Worm (Caenorhabditis elegans) whole organism, L2 larva: ENCODE results near the gene tmed-10.

Source experiments
- C34F6.9 ChIP-seq: fragments of 150-350 bp; optimal IDR thresholded peaks from 2 replicates; lab custom pipeline; 2014; ENCODE audit warnings: missing biosample characterization, missing genetic modification characterization
- F13H6.1 ChIP-seq: sonication (generic microtip); optimal IDR thresholded peaks from 2 replicates; lab custom pipeline; 2016; ENCODE audit warnings: missing genetic modification characterization, missing compliant biosample characterization
- R02D3.7 ChIP-seq: fragments of 150-350 bp; optimal IDR thresholded peaks from 2 replicates; lab custom pipeline; 2014; ENCODE audit warnings: missing biosample characterization, missing genetic modification characterization
- Y55F3AM.14 ChIP-seq: fragments of 200-800 bp; sonication (Bioruptor generic); optimal IDR thresholded peaks from 2 replicates; lab custom pipeline; 2018; ENCODE audit warnings: mild to moderate bottlenecking, missing genetic modification characterization, missing compliant biosample characterization
- ZK546.5 ChIP-seq: sonication (generic microtip); optimal IDR thresholded peaks from 2 replicates; lab custom pipeline; 2017; ENCODE audit warnings: missing biosample characterization, missing genetic modification characterization
- alr-1 ChIP-seq: fragments of 150-350 bp; optimal IDR thresholded peaks from 2 replicates; lab custom pipeline; 2014; ENCODE audit warnings: missing biosample characterization, missing genetic modification characterization
- aly-2 ChIP-seq: fragments of 150-350 bp; optimal IDR thresholded peaks from 2 replicates; lab custom pipeline; 2014; ENCODE audit warnings: missing biosample characterization, missing genetic modification characterization
- ama-1 ChIP-seq: fragments of 150-350 bp; optimal IDR thresholded peaks from 2 replicates; lab custom pipeline; 2018; ENCODE audit warnings: inconsistent platforms
- blmp-1 ChIP-seq: sonication (generic microtip); optimal IDR thresholded peaks from 2 replicates; lab custom pipeline; 2017; ENCODE audit warnings: missing genetic modification characterization, mild to moderate bottlenecking, missing compliant biosample characterization, antibody characterized with exemption, moderate library complexity; ENCODE audit not compliant: insufficient read depth
- ceh-16 ChIP-seq: fragments of 150-350 bp; optimal IDR thresholded peaks from 2 replicates; lab custom pipeline; 2014; ENCODE audit warnings: missing biosample characterization, missing genetic modification characterization
- ceh-82 ChIP-seq: fragments of 150-350 bp; optimal IDR thresholded peaks from 2 replicates; lab custom pipeline; 2014; ENCODE audit warnings: missing biosample characterization, missing genetic modification characterization
- crh-2 ChIP-seq: sonication (generic microtip); optimal IDR thresholded peaks from 2 replicates; lab custom pipeline; 2017; ENCODE audit warnings: missing biosample characterization, missing genetic modification characterization
- dmd-4 ChIP-seq: sonication (generic microtip); optimal IDR thresholded peaks from 2 replicates; lab custom pipeline; 2017; ENCODE audit warnings: missing biosample characterization, missing genetic modification characterization
- egl-27 ChIP-seq: sonication (generic microtip); optimal IDR thresholded peaks from 3 replicates; lab custom pipeline; 2017; ENCODE audit warnings: missing biosample characterization, missing genetic modification reagents, missing genetic modification characterization
- elt-1 ChIP-seq: fragments of 150-350 bp; optimal IDR thresholded peaks from 2 replicates; lab custom pipeline; 2014; ENCODE audit warnings: missing biosample characterization, missing genetic modification characterization
- elt-3 ChIP-seq: sonication (generic microtip); optimal IDR thresholded peaks from 2 replicates; lab custom pipeline; 2017; ENCODE audit warnings: missing biosample characterization, missing genetic modification characterization
- fos-1 ChIP-seq: fragments of 150-350 bp; optimal IDR thresholded peaks from 2 replicates; lab custom pipeline; 2014; ENCODE audit warnings: missing biosample characterization, missing genetic modification characterization
- gmeb-1 ChIP-seq: fragments of 150-350 bp; optimal IDR thresholded peaks from 2 replicates; lab custom pipeline; 2014; ENCODE audit warnings: missing biosample characterization, missing genetic modification characterization
- lin-11 ChIP-seq: fragments of 150-350 bp; sonication (generic microtip); optimal IDR thresholded peaks from 2 replicates; lab custom pipeline; 2014; ENCODE audit warnings: missing biosample characterization, missing genetic modification characterization, inconsistent platforms, mixed read lengths
- lin-13 ChIP-seq: fragments of 150-350 bp; optimal IDR thresholded peaks from 2 replicates; lab custom pipeline; 2014; ENCODE audit warnings: missing biosample characterization, missing genetic modification reagents, missing genetic modification characterization
- lin-39 ChIP-seq: fragments of 150-350 bp; optimal IDR thresholded peaks from 2 replicates; lab custom pipeline; 2014; ENCODE audit warnings: missing biosample characterization, missing genetic modification reagents, missing genetic modification characterization
- lsy-2 ChIP-seq, 2 experiments: fragments of 150-350 bp in 1 of 2; sonication (generic microtip) in 1 of 2; optimal IDR thresholded peaks; 2 replicates each; lab custom pipeline; 2014 to 2017; ENCODE audit warnings: missing biosample characterization in 2 of 2, missing genetic modification characterization in 2 of 2
- mab-5 ChIP-seq: fragments of 150-350 bp; optimal IDR thresholded peaks from 2 replicates; lab custom pipeline; 2014; ENCODE audit warnings: missing biosample characterization, missing genetic modification characterization
- mbf-1 ChIP-seq: sonication (generic microtip); optimal IDR thresholded peaks from 2 replicates; lab custom pipeline; 2017; ENCODE audit warnings: missing biosample characterization, missing genetic modification characterization
- mdl-1 ChIP-seq, 2 experiments: fragments of 150-350 bp in 1 of 2; sonication (generic microtip) in 1 of 2; optimal IDR thresholded peaks; 2 replicates each; lab custom pipeline; 2017; ENCODE audit warnings: missing biosample characterization in 2 of 2, missing genetic modification characterization in 2 of 2
- nhr-10 ChIP-seq: sonication (generic microtip); optimal IDR thresholded peaks from 2 replicates; lab custom pipeline; 2017; ENCODE audit warnings: missing biosample characterization, missing genetic modification characterization
- nhr-11 ChIP-seq: fragments of 150-350 bp; optimal IDR thresholded peaks from 2 replicates; lab custom pipeline; 2014; ENCODE audit warnings: missing biosample characterization, missing genetic modification characterization
- nhr-12 ChIP-seq: fragments of 150-350 bp; optimal IDR thresholded peaks from 2 replicates; lab custom pipeline; 2014; ENCODE audit warnings: missing biosample characterization, missing genetic modification characterization
- nhr-129 ChIP-seq: fragments of 150-350 bp; optimal IDR thresholded peaks from 2 replicates; lab custom pipeline; 2014; ENCODE audit warnings: missing biosample characterization, missing genetic modification characterization
- nhr-21 ChIP-seq: fragments of 150-350 bp; optimal IDR thresholded peaks from 2 replicates; lab custom pipeline; 2014; ENCODE audit warnings: missing biosample characterization, missing genetic modification characterization
- nhr-23 ChIP-seq: fragments of 150-350 bp; optimal IDR thresholded peaks from 2 replicates; lab custom pipeline; 2014; ENCODE audit warnings: missing biosample characterization, missing genetic modification reagents, missing genetic modification characterization
- nhr-237 ChIP-seq: fragments of 150-350 bp; optimal IDR thresholded peaks from 2 replicates; lab custom pipeline; 2014; ENCODE audit warnings: missing biosample characterization, missing genetic modification characterization
- nhr-25 ChIP-seq: fragments of 150-350 bp; sonication (generic microtip); optimal IDR thresholded peaks from 3 replicates; lab custom pipeline; 2014; ENCODE audit warnings: missing biosample characterization, missing genetic modification characterization
- nhr-6 ChIP-seq: fragments of 150-350 bp; optimal IDR thresholded peaks from 2 replicates; lab custom pipeline; 2014; ENCODE audit warnings: missing biosample characterization, missing genetic modification characterization
- nhr-77 ChIP-seq: fragments of 150-350 bp; optimal IDR thresholded peaks from 2 replicates; lab custom pipeline; 2014; ENCODE audit warnings: missing biosample characterization, missing genetic modification characterization
- peb-1 ChIP-seq: fragments of 150-350 bp; optimal IDR thresholded peaks from 2 replicates; lab custom pipeline; 2014; ENCODE audit warnings: missing biosample characterization, missing genetic modification characterization
- sem-4 ChIP-seq: fragments of 150-350 bp; optimal IDR thresholded peaks from 2 replicates; lab custom pipeline; 2014; ENCODE audit warnings: missing biosample characterization, missing genetic modification reagents, missing genetic modification characterization
- skn-1 ChIP-seq: sonication (generic microtip); optimal IDR thresholded peaks from 2 replicates; lab custom pipeline; 2017; ENCODE audit warnings: missing biosample characterization, missing genetic modification characterization
- sma-3 ChIP-seq: sonication (generic microtip); optimal IDR thresholded peaks from 2 replicates; lab custom pipeline; 2016; ENCODE audit warnings: missing genetic modification reagents, missing genetic modification characterization, missing compliant biosample characterization
- sma-9 ChIP-seq, 2 experiments: fragments of 150-350 bp in 1 of 2; sonication (generic microtip) in 1 of 2; optimal IDR thresholded peaks; 2 replicates each; lab custom pipeline; 2014 to 2016; ENCODE audit warnings: missing genetic modification characterization in 2 of 2, mild to moderate bottlenecking in 1 of 2, missing biosample characterization in 1 of 2, missing compliant biosample characterization in 1 of 2, missing genetic modification reagents in 1 of 2, moderate library complexity in 1 of 2
- snpc-4 ChIP-seq: fragments of 150-350 bp; optimal IDR thresholded peaks from 2 replicates; lab custom pipeline; 2014; ENCODE audit warnings: missing biosample characterization, missing genetic modification characterization
- unc-39 ChIP-seq: fragments of 150-350 bp; optimal IDR thresholded peaks from 2 replicates; lab custom pipeline; 2014; ENCODE audit warnings: missing biosample characterization, missing genetic modification characterization
- unc-55 ChIP-seq: fragments of 150-350 bp; sonication (generic microtip); optimal IDR thresholded peaks from 3 replicates; lab custom pipeline; 2014; ENCODE audit warnings: missing biosample characterization, missing genetic modification reagents, missing genetic modification characterization
- unc-62 ChIP-seq: fragments of 150-350 bp; optimal IDR thresholded peaks from 2 replicates; lab custom pipeline; 2014; ENCODE audit warnings: missing biosample characterization, missing genetic modification reagents, missing genetic modification characterization
- zag-1 ChIP-seq: fragments of 150-350 bp; optimal IDR thresholded peaks from 2 replicates; lab custom pipeline; 2014; ENCODE audit warnings: missing biosample characterization, missing genetic modification characterization
- ztf-1 ChIP-seq: fragments of 200-800 bp; sonication (Bioruptor generic); conservative IDR thresholded peaks from 2 replicates; pipeline ENCODE4 v1.3.6; 2022; ENCODE audit warnings: missing genetic modification characterization, missing compliant biosample characterization
- ztf-11 ChIP-seq: sonication (generic microtip); optimal IDR thresholded peaks from 2 replicates; lab custom pipeline; 2017; ENCODE audit warnings: missing biosample characterization, missing genetic modification characterization
- ztf-4 ChIP-seq: fragments of 150-350 bp; optimal IDR thresholded peaks from 2 replicates; lab custom pipeline; 2014; ENCODE audit warnings: missing biosample characterization, missing genetic modification characterization

tmed-10 gene

DNA sequence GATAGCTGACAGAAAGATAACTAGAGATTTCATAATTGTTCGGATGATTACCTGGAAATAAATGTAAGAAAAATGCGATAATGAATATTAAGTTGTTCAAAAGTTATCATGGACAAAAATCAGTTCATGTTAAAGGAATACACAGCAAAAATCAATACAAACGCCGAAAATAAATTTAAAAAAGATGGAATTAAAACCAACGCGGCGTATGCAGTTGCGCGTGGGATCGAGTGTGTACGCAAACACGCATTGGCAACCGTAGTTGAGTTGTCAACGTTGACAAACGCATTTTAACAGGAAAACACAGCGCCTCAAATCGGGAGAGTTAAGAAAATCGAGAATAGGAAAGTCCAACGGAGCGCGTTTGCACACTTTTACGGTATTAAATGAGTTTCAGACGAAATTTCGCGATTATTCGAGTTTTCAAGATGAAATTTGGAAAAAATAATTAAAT lies at the start of gene tmed-10:
Gene tmed-10, minus strand, starts transcription at position 51 of the 454 bp plus-strand sequence.
- TF ChIP-seq crh-2 (tag; lab: Kevin White, UChicago): peak; percentile 80
- peak; percentile 61 for TF ChIP-seq unc-55
- TF ChIP-seq nhr-77 (tag; lab: Kevin White, UChicago): no peak
- no peak for TF ChIP-seq blmp-1 (tag; lab: Kevin White, UChicago)
- TF ChIP-seq fos-1 (tag; lab: Kevin White, UChicago): peak; percentile 33
- peak; percentile 51 for TF ChIP-seq F13H6.1
- TF ChIP-seq ama-1 (lab: Kevin White, UChicago): no peak
- peak; percentile 66 to 93 for TF ChIP-seq lsy-2 (tag; optimal IDR thresholded peaks at IDR 0.05; lab: Kevin White, UChicago)
- peak; percentile 47 for TF ChIP-seq zag-1 (tag; lab: Kevin White, UChicago)
- no peak for TF ChIP-seq nhr-11 (tag; lab: Kevin White, UChicago)
- peak; percentile 77 for TF ChIP-seq C34F6.9 (tag; lab: Kevin White, UChicago)
- peak; percentile 12 for TF ChIP-seq snpc-4 (tag; lab: Kevin White, UChicago)
- peak; percentile 6 for TF ChIP-seq lin-13 (GFP tag; lab: Kevin White, UChicago)
- no peak for TF ChIP-seq nhr-25
- peak; percentile 54 for TF ChIP-seq sma-3 (GFP tag; lab: Kevin White, UChicago)
- peak; percentile 69 for TF ChIP-seq nhr-129 (tag; lab: Kevin White, UChicago)
- TF ChIP-seq sma-9 (GFP tag; optimal IDR thresholded peaks at IDR 0.05; lab: Kevin White, UChicago): peak; percentile 63
- TF ChIP-seq sma-9 (tag; optimal IDR thresholded peaks at IDR 0.05; lab: Kevin White, UChicago): no peak
- TF ChIP-seq, all 48 proteins: peak for 12

ce11 chrV:11375150-11375792 lies 48.5 kb upstream of the tmed-10 start, which contains the start of gene cnb-1:
cnb-1 (plus strand) TSS chrV:11375742.
- TF ChIP-seq mab-5 (peak; percentile 53), nhr-10 (tag; lab: Kevin White, UChicago) (no peak), lin-11 (tag; lab: Kevin White, UChicago) (peak; percentile 82), nhr-23 (no peak), unc-55 (peak; percentile 87), nhr-12 (tag; lab: Kevin White, UChicago) (no peak), egl-27 (tag; lab: Kevin White, UChicago) (peak; percentile 17), elt-1 (tag; lab: Kevin White, UChicago) (no peak), zag-1 (tag; lab: Kevin White, UChicago) (peak; percentile 68), ztf-11 (tag; lab: Kevin White, UChicago) (no peak), R02D3.7 (tag; lab: Kevin White, UChicago) (no peak), mbf-1 (tag; lab: Kevin White, UChicago) (no peak), snpc-4 (tag; lab: Kevin White, UChicago) (peak; percentile 40), fos-1 (tag; lab: Kevin White, UChicago) (peak; percentile 39), Y55F3AM.14 (GFP tag; lab: Kevin White, UChicago) (no peak), unc-39 (tag; lab: Kevin White, UChicago) (no peak), C34F6.9 (tag; lab: Kevin White, UChicago) (peak; percentile 91), ztf-1 (no peak), elt-3 (tag; lab: Kevin White, UChicago) (no peak), nhr-25 (no peak), gmeb-1 (tag; lab: Kevin White, UChicago) (peak; percentile 57), nhr-6 (tag; lab: Kevin White, UChicago) (peak; percentile 26), lin-39 (tag; lab: Kevin White, UChicago) (no peak), ceh-16 (tag; lab: Kevin White, UChicago) (no peak), ama-1 (lab: Kevin White, UChicago) (no peak), ceh-82 (tag; lab: Kevin White, UChicago) (no peak), nhr-11 (tag; lab: Kevin White, UChicago) (no peak), aly-2 (tag; lab: Kevin White, UChicago) (no peak), peb-1 (tag; lab: Kevin White, UChicago) (no peak), unc-62 (no peak), sma-3 (GFP tag; lab: Kevin White, UChicago) (no peak), sma-9 (GFP tag; optimal IDR thresholded peaks at IDR 0.05; lab: Kevin White, UChicago) (peak; percentile 78), sma-9 (tag; optimal IDR thresholded peaks at IDR 0.05; lab: Kevin White, UChicago) (no peak), crh-2 (tag; lab: Kevin White, UChicago) (peak; percentile 80), ztf-4 (tag; lab: Kevin White, UChicago) (peak; percentile 33), F13H6.1 (peak; percentile 79), mdl-1 (tag; optimal IDR thresholded peaks at IDR 0.05; lab: Kevin White, UChicago) (no peak), lin-13 (GFP tag; lab: Kevin White, UChicago) (no peak), sem-4 (tag; lab: Kevin White, UChicago) (peak; percentile 43), skn-1 (no peak), ZK546.5 (no peak), nhr-77 (tag; lab: Kevin White, UChicago) (no peak), lsy-2 (tag; optimal IDR thresholded peaks at IDR 0.05; lab: Kevin White, UChicago) (peak; percentile 13 to 79), blmp-1 (tag; lab: Kevin White, UChicago) (no peak), nhr-21 (peak; percentile 45), dmd-4 (tag; lab: Kevin White, UChicago) (no peak), nhr-129 (tag; lab: Kevin White, UChicago) (peak; percentile 53), alr-1 (no peak), nhr-237 (tag; lab: Kevin White, UChicago) (no peak)
